Fruit fly (Drosophila melanogaster): ENCODE results near the gene CG3164.

Gene CG3164

DNA sequence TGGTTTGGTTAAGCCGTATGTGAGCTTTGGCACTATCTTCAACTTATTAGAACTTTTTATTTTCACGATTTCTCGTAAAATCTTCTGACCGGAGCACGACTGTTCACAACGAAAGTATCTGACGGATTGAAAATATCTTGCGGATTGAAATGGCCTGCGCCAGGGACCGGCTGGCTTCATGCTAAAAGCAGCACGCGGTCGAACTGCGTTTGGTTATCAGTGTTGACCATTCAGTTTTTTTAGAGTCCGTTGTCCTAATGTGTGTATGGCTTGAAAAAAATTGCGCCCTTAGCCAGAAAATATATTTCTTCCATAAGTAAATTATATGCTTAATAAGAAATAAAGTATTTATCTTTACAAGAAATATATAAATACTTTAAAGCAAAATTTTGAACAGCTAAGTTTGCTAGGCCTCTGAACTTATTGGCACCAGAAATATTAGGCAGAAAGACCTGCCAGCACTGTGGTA lies 43.3 kb downstream of the CG3164 start, which contains the start of gene net (continued):
- TF ChIP-seq Six4 (GFP tag; optimal IDR thresholded peaks at IDR 0.05), result peak; percentile 44
- TF ChIP-seq MBD-R2 (GFP tag; IDR thresholded peaks at IDR 0.05), result peak; percentile 45; the same call in 1 of the 2 replicates
- TF ChIP-seq cwo (GFP tag; optimal IDR thresholded peaks at IDR 0.05), result peak; percentile 73
- TF ChIP-seq CG2199 (GFP tag; IDR thresholded peaks at IDR 0.05), result peak; percentile 18; the same call in 1 of the 3 replicates
- TF ChIP-seq slbo (GFP tag; IDR thresholded peaks at IDR 0.05), result peak; percentile 75
- TF ChIP-seq CG18764 (GFP tag; optimal IDR thresholded peaks at IDR 0.05), result peak; percentile 26
- TF ChIP-seq D19A (tag; optimal IDR thresholded peaks at IDR 0.05), result peak; percentile 71
- peak; percentile 39 for TF ChIP-seq CG1529 (GFP tag; optimal IDR thresholded peaks at IDR 0.05)
- TF ChIP-seq ewg (GFP tag; optimal IDR thresholded peaks at IDR 0.05), result peak; percentile 38
- peak; percentile 86 for TF ChIP-seq lab (GFP tag; optimal IDR thresholded peaks at IDR 0.05)
- TF ChIP-seq sob (GFP tag; IDR thresholded peaks at IDR 0.05), result peak; percentile 69; the same call in 1 of the 2 replicates
- no peak for TF ChIP-seq run (tag; optimal IDR thresholded peaks at IDR 0.05)
- peak; percentile 48 for TF ChIP-seq Asciz (GFP tag; optimal IDR thresholded peaks at IDR 0.05)
- TF ChIP-seq CG13624 (GFP tag; optimal IDR thresholded peaks at IDR 0.05), result no peak
- no peak for TF ChIP-seq CG17186 (GFP tag; optimal IDR thresholded peaks at IDR 0.05)
- no peak for TF ChIP-seq CG10462 (GFP tag; optimal IDR thresholded peaks at IDR 0.05)
- TF ChIP-seq pfk (GFP tag; optimal IDR thresholded peaks at IDR 0.05), result no peak
- TF ChIP-seq pzg (GFP tag; optimal IDR thresholded peaks at IDR 0.05), result no peak
- no peak for TF ChIP-seq pros (GFP tag; optimal IDR thresholded peaks at IDR 0.05)
- TF ChIP-seq dm (GFP tag; optimal IDR thresholded peaks at IDR 0.05), result peak; percentile 15
- no peak; the same call in 1 of the 2 replicates for TF ChIP-seq CG6272 (GFP tag; IDR thresholded peaks at IDR 0.05)
- peak; percentile 21 for TF ChIP-seq CG4820 (GFP tag; optimal IDR thresholded peaks at IDR 0.05)
- TF ChIP-seq tgo (GFP tag; IDR thresholded peaks at IDR 0.05), result peak; percentile 51; the same call in 1 of the 3 replicates
- TF ChIP-seq CG17385 (GFP tag; optimal IDR thresholded peaks at IDR 0.05), result peak; percentile 68
- TF ChIP-seq Rfx (GFP tag; IDR thresholded peaks at IDR 0.05), result peak; percentile 74; the same call in 1 of the 2 replicates
- TF ChIP-seq corto (GFP tag; optimal IDR thresholded peaks at IDR 0.05), result peak; percentile 72
- TF ChIP-seq sd (tag; optimal IDR thresholded peaks at IDR 0.05), result peak; percentile 48
- peak; percentile 14 for TF ChIP-seq mirr (GFP tag; optimal IDR thresholded peaks at IDR 0.05)
- no peak for TF ChIP-seq cas (GFP tag; IDR thresholded peaks at IDR 0.05)
- no peak for TF ChIP-seq CG8359 (GFP tag; optimal IDR thresholded peaks at IDR 0.05; ENCODE audit: borderline replicate concordance)
- TF ChIP-seq Ada2b (GFP tag; IDR thresholded peaks at IDR 0.05), result peak; percentile 47; the same call in 1 of the 2 replicates
- no peak for TF ChIP-seq kay (GFP tag; optimal IDR thresholded peaks at IDR 0.05)
- no peak for TF ChIP-seq da (GFP tag; optimal IDR thresholded peaks at IDR 0.05)
- no peak for TF ChIP-seq tna (GFP tag; IDR thresholded peaks at IDR 0.05; ENCODE audit: partially characterized antibody)
- TF ChIP-seq ttk (GFP tag; IDR thresholded peaks at IDR 0.05), result no peak
- TF ChIP-seq insv (GFP tag; optimal IDR thresholded peaks at IDR 0.05), result peak in 1 of 2 experiments; percentile 52
- peak; percentile 43 for TF ChIP-seq CG2202 (tag; optimal IDR thresholded peaks at IDR 0.05)
- TF ChIP-seq gro (GFP tag; optimal IDR thresholded peaks at IDR 0.05), result no peak
- TF ChIP-seq Sry-δ (GFP tag; optimal IDR thresholded peaks at IDR 0.05), result no peak
- TF ChIP-seq Chrac-16 (GFP tag; optimal IDR thresholded peaks at IDR 0.05), result peak; percentile 37
- TF ChIP-seq mam (GFP tag; optimal IDR thresholded peaks at IDR 0.05), result peak; percentile 10
- peak; percentile 89 for TF ChIP-seq CG18599 (GFP tag; optimal IDR thresholded peaks at IDR 0.05)
- peak; percentile 61 for TF ChIP-seq CG6765 (GFP tag; optimal IDR thresholded peaks at IDR 0.05)
- TF ChIP-seq Lpt (GFP tag; optimal IDR thresholded peaks at IDR 0.05), result no peak
- peak; percentile 48 for TF ChIP-seq az2 (GFP tag; optimal IDR thresholded peaks at IDR 0.05)
- peak; percentile 80 for TF ChIP-seq Adf1 (GFP tag; IDR thresholded peaks at IDR 0.05)
- TF ChIP-seq onecut (GFP tag; IDR thresholded peaks at IDR 0.05), result peak; percentile 40
- TF ChIP-seq CG5245 (GFP tag; optimal IDR thresholded peaks at IDR 0.05), result no peak
- TF ChIP-seq CG17568 (GFP tag; optimal IDR thresholded peaks at IDR 0.05), result peak; percentile 69
- TF ChIP-seq crc (GFP tag; optimal IDR thresholded peaks at IDR 0.05), result no peak
- no peak; the same call in 2 of the 3 replicates for TF ChIP-seq CG34422 (GFP tag; IDR thresholded peaks at IDR 0.05)

Measured in whole organism, embryonic.